Fruit fly (Drosophila melanogaster): Measurements from ENCODE around the gene CG4461.

The CG4461 gene

DNA sequence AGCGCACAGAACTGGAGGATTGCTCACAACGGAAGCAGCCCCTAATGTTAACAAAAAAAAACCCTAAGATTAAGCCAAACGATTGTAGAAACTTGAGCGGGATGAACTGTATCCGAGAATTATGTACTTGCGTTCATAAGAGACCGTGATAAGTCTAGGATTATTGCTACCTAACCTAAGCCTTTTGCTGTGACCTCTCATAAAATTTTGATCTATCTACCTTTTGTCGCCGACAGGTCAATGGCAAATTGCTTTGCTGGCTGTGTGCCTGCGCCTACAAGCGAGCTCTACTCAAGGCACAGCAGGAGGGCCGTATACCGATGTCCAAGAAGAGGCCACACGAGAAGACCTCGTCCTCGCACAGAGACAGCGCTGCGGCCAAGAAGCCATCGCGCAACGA is 6.6 kb upstream of the CG4461 start:
- peak; percentile 77 for TF ChIP-seq svp (GFP tag)
- no peak for TF ChIP-seq dsx (GFP tag; optimal IDR thresholded peaks at IDR 0.05; ENCODE audit: poor library complexity, severe bottlenecking)

DNA sequence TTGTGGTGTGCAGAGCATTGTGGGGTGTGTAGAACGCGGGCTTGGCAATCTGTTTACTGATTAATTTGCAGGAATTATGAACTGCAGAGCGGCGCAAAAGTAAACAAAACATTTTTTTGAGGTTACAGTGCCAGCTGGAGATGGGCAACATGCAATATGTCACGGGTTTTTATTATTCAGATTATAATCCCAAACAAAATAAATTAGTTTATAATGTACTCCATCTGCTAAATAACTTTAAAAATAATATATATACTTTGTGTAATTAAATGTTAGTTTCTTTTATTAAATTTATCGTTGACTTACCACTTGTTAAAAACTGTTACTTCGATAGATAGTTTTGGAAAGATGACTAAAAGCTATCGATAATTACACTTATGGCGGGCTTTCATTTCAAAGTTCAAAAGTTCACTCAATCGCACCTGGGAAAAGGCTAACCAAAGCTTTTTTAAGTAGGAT is 4.3 kb upstream of the CG4461 start, which contains the start of gene Fdx1:
Gene Fdx1 (minus strand): TSS at position 332 of the 459 bp plus-strand sequence.
- TF ChIP-seq CG1621 (tag; optimal IDR thresholded peaks at IDR 0.05) = no peak
- peak; percentile 11 for TF ChIP-seq vri (GFP tag; optimal IDR thresholded peaks at IDR 0.05)
- no peak for TF ChIP-seq Hr4 (GFP tag; optimal IDR thresholded peaks at IDR 0.05)
- TF ChIP-seq lz (GFP tag; optimal IDR thresholded peaks at IDR 0.05) = peak; percentile 38
- TF ChIP-seq Sox15 (GFP tag; optimal IDR thresholded peaks at IDR 0.05) = no peak
- no peak for TF ChIP-seq CG8632 (GFP tag; optimal IDR thresholded peaks at IDR 0.05)
- no peak for TF ChIP-seq acj6 (GFP tag; optimal IDR thresholded peaks at IDR 0.05)
- peak; percentile 33 for TF ChIP-seq Ets96B (tag; optimal IDR thresholded peaks at IDR 0.05)
- TF ChIP-seq Sox14 (GFP tag; optimal IDR thresholded peaks at IDR 0.05) = peak; percentile 48
- TF ChIP-seq net (GFP tag; optimal IDR thresholded peaks at IDR 0.05) = peak; percentile 14
- no peak for TF ChIP-seq CG7368 (GFP tag; optimal IDR thresholded peaks at IDR 0.05)
- TF ChIP-seq svp (GFP tag) = peak; percentile 60
- no peak for TF ChIP-seq Smox (GFP tag; optimal IDR thresholded peaks at IDR 0.05)
- no peak for TF ChIP-seq fd59A (GFP tag; optimal IDR thresholded peaks at IDR 0.05)
- no peak for TF ChIP-seq CG6276 (GFP tag; optimal IDR thresholded peaks at IDR 0.05)
- TF ChIP-seq eg (GFP tag; IDR thresholded peaks at IDR 0.05) = no peak
- no peak for TF ChIP-seq Lpt (GFP tag; optimal IDR thresholded peaks at IDR 0.05)
- no peak for TF ChIP-seq salr (GFP tag; optimal IDR thresholded peaks at IDR 0.05)
- no peak for TF ChIP-seq CG6792 (GFP tag; optimal IDR thresholded peaks at IDR 0.05)
- no peak for TF ChIP-seq CG4318 (GFP tag; optimal IDR thresholded peaks at IDR 0.05)
- peak; percentile 43 for TF ChIP-seq CG3919 (GFP tag; optimal IDR thresholded peaks at IDR 0.05)
- no peak for TF ChIP-seq CG11294 (GFP tag; IDR thresholded peaks at IDR 0.05)
- peak; percentile 47 for TF ChIP-seq OdsH (GFP tag; optimal IDR thresholded peaks at IDR 0.05)
- TF ChIP-seq achi (GFP tag; optimal IDR thresholded peaks at IDR 0.05) = peak; percentile 25
- TF ChIP-seq CG16779 (tag; optimal IDR thresholded peaks at IDR 0.05) = no peak
- TF ChIP-seq ss (GFP tag; optimal IDR thresholded peaks at IDR 0.05) = no peak
- TF ChIP-seq CG3032 (tag; optimal IDR thresholded peaks at IDR 0.05) = peak; percentile 41
- TF ChIP-seq Ets21C (GFP tag; optimal IDR thresholded peaks at IDR 0.05) = no peak
- TF ChIP-seq CG8319 (GFP tag; optimal IDR thresholded peaks at IDR 0.05) = no peak
- TF ChIP-seq dac (GFP tag; optimal IDR thresholded peaks at IDR 0.05) = no peak
- no peak for TF ChIP-seq pdm3 (GFP tag; optimal IDR thresholded peaks at IDR 0.05)
- no peak for TF ChIP-seq CG9139 (GFP tag; optimal IDR thresholded peaks at IDR 0.05)
- TF ChIP-seq Eip75B (GFP tag; optimal IDR thresholded peaks at IDR 0.05) = peak; percentile 30
- no peak for TF ChIP-seq CG11902 (GFP tag; optimal IDR thresholded peaks at IDR 0.05)
- TF ChIP-seq topi (GFP tag; optimal IDR thresholded peaks at IDR 0.05) = peak; percentile 33
- no peak for TF ChIP-seq spab (GFP tag; optimal IDR thresholded peaks at IDR 0.05)
- TF ChIP-seq CG6854 (GFP tag; optimal IDR thresholded peaks at IDR 0.05) = no peak
- no peak for TF ChIP-seq dsx (GFP tag; optimal IDR thresholded peaks at IDR 0.05; ENCODE audit: poor library complexity, severe bottlenecking)
- TF ChIP-seq fkh (GFP tag; optimal IDR thresholded peaks at IDR 0.05) = peak; percentile 96
- TF ChIP-seq CG31627 (GFP tag; optimal IDR thresholded peaks at IDR 0.05) = peak; percentile 17
- TF ChIP-seq Eip78C (GFP tag) = peak; percentile 71
- no peak for TF ChIP-seq Sox102F (GFP tag; optimal IDR thresholded peaks at IDR 0.05)
- TF ChIP-seq esn (GFP tag; optimal IDR thresholded peaks at IDR 0.05) = peak; percentile 55
- TF ChIP-seq Blimp-1 (GFP tag; optimal IDR thresholded peaks at IDR 0.05) = no peak
- TF ChIP-seq CG8119 (GFP tag; IDR thresholded peaks at IDR 0.05) = peak; percentile 25; the same call in 1 of the 3 replicates
- no peak for TF ChIP-seq Gug (GFP tag; IDR thresholded peaks at IDR 0.05)
- TF ChIP-seq fd85E (GFP tag; optimal IDR thresholded peaks at IDR 0.05) = no peak
- TF ChIP-seq CG6808 (GFP tag; optimal IDR thresholded peaks at IDR 0.05) = no peak
- no peak for TF ChIP-seq CG10669 (GFP tag; optimal IDR thresholded peaks at IDR 0.05)
- no peak for TF ChIP-seq Hr38 (GFP tag; optimal IDR thresholded peaks at IDR 0.05)
